Worm (Caenorhabditis elegans): ENCODE results near the gene Y41E3.1.

ce11 chrIV:15008200-15008599, 49.5 kb upstream of the Y41E3.1 start:
- TF ChIP-seq sem-2 (GFP tag; optimal IDR thresholded peaks at IDR 0.05) (no peak), blmp-1 (tag; optimal IDR thresholded peaks at IDR 0.05) (no peak), unc-39 (tag; optimal IDR thresholded peaks at IDR 0.05) (no peak), sptf-1 (tag; optimal IDR thresholded peaks at IDR 0.05) (no peak), elt-1 (tag; optimal IDR thresholded peaks at IDR 0.05; ENCODE audit: borderline replicate concordance, insufficient read depth) (no peak), snpc-4 (tag; optimal IDR thresholded peaks at IDR 0.05) (no peak), lin-13 (tag; optimal IDR thresholded peaks at IDR 0.05) (no peak), pha-4 (tag; optimal IDR thresholded peaks at IDR 0.05) (no peak), unc-62 (GFP tag; optimal IDR thresholded peaks at IDR 0.05) (no peak), drap-1 (GFP tag; optimal IDR thresholded peaks at IDR 0.05) (no peak), ces-1 (GFP tag; optimal IDR thresholded peaks at IDR 0.05) (no peak)

All from whole organism, mixed stage, embryonic.